Worm (Caenorhabditis elegans) whole organism, early embryonic: ENCODE measurements around the gene T02G5.3.

Source experiments
- B0310.2 ChIP-seq: sonication (generic microtip); optimal IDR thresholded peaks from 2 replicates; lab custom pipeline; 2016; ENCODE audit warnings: mild to moderate bottlenecking, missing genetic modification characterization, missing compliant biosample characterization
- aly-1 ChIP-seq: sonication (generic microtip); optimal IDR thresholded peaks from 2 replicates; lab custom pipeline; 2016; ENCODE audit warnings: missing genetic modification characterization, missing compliant biosample characterization
- ama-1 ChIP-seq: fragments of 150-350 bp; optimal IDR thresholded peaks from 2 replicates; lab custom pipeline; 2014
- ceh-13 ChIP-seq: fragments of 200-800 bp; sonication (Bioruptor generic); optimal IDR thresholded peaks from 2 replicates; lab custom pipeline; 2018; ENCODE audit warnings: mild to moderate bottlenecking, missing genetic modification characterization, missing compliant biosample characterization
- ceh-36 ChIP-seq: sonication (generic microtip); optimal IDR thresholded peaks from 2 replicates; lab custom pipeline; 2016; ENCODE audit warnings: missing genetic modification characterization, inconsistent platforms, missing compliant biosample characterization
- ets-7 ChIP-seq: sonication (generic microtip); optimal IDR thresholded peaks from 2 replicates; lab custom pipeline; 2016; ENCODE audit warnings: missing genotype, missing genetic modification characterization, missing compliant biosample characterization
- flt-1 ChIP-seq: fragments of 200-800 bp; sonication (Bioruptor generic); IDR thresholded peaks from 2 replicates; pipeline ENCODE4 v1.3.6; 2022; ENCODE audit warnings: missing genetic modification characterization, missing compliant biosample characterization
- hmbx-1 ChIP-seq: sonication (generic microtip); optimal IDR thresholded peaks from 2 replicates; lab custom pipeline; 2016; ENCODE audit warnings: mild to moderate bottlenecking, missing genetic modification characterization, missing compliant biosample characterization
- hmg-4 ChIP-seq: fragments of 200-800 bp; sonication (Bioruptor generic); optimal IDR thresholded peaks from 2 replicates; lab custom pipeline; 2018; ENCODE audit warnings: mild to moderate bottlenecking, missing genetic modification characterization, missing compliant biosample characterization
- hnd-1 ChIP-seq: sonication (generic microtip); optimal IDR thresholded peaks from 2 replicates; lab custom pipeline; 2016; ENCODE audit warnings: missing genetic modification characterization, missing compliant biosample characterization
- pes-1 ChIP-seq: fragments of 200-800 bp; sonication (Bioruptor generic); IDR thresholded peaks from 2 replicates; pipeline ENCODE4 v1.3.6; 2022; ENCODE audit warnings: missing genetic modification reagents, missing genetic modification characterization, missing compliant biosample characterization
- tra-4 ChIP-seq: sonication (generic microtip); optimal IDR thresholded peaks from 2 replicates; lab custom pipeline; 2017; ENCODE audit warnings: missing genetic modification characterization, missing compliant biosample characterization

DNA sequence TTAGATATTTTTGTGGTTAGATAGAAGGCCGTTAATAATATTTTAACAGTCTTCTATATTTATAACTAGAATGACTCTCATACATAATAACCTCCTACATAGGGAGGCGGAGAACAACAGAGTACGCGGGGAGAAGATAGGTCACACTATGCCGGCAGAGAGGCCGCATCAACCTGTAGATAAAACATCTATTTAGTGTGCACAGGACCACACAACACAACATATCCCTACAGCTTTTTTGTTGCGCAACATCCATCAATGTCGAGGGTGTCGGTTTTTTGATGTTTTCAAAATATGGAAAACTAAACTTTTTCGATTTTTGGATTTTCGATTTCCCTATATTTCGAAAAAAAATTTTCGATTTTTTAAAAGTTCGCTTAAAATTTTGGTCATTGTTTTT lies 2.3 kb upstream of the T02G5.3 start:
- TF ChIP-seq flt-1 (GFP tag; lab: Robert Waterston, UW) = no peak
- TF ChIP-seq ama-1 = no peak
- TF ChIP-seq hnd-1 = no peak
- TF ChIP-seq ceh-13 (GFP tag; lab: Kevin White, UChicago) = no peak
- TF ChIP-seq B0310.2 = no peak
- TF ChIP-seq ceh-36 = no peak
- TF ChIP-seq hmg-4 (GFP tag; lab: Kevin White, UChicago) = peak; percentile 44
- TF ChIP-seq ets-7 = no peak
- no peak for TF ChIP-seq hmbx-1 (tag; lab: Kevin White, UChicago)
- TF ChIP-seq tra-4 (tag; lab: Kevin White, UChicago) = no peak
- TF ChIP-seq pes-1 (GFP tag; lab: Robert Waterston, UW) = 0 out of 2 replicates have a peak, but pooled peaks have one; percentile 4
- TF ChIP-seq aly-1 = no peak
